Worm (Caenorhabditis elegans): Measurements from ENCODE around the gene R09E12.9.

The R09E12.9 gene

ce11 chrV:800271-800670 lies 22.9 kb downstream of the R09E12.9 start:
- TF ChIP-seq nhr-76 (tag; optimal IDR thresholded peaks at IDR 0.05) (no peak), zag-1 (tag; optimal IDR thresholded peaks at IDR 0.05) (no peak), ama-1 (optimal IDR thresholded peaks at IDR 0.05) (no peak), lin-14 (GFP tag; optimal IDR thresholded peaks at IDR 0.05) (peak; percentile 53), nhr-71 (tag; optimal IDR thresholded peaks at IDR 0.05) (no peak), fkh-4 (tag; optimal IDR thresholded peaks at IDR 0.05; ENCODE audit: borderline replicate concordance) (no peak), hpl-2 (GFP tag; optimal IDR thresholded peaks at IDR 0.05) (no peak), nhr-85 (tag) (peak; percentile 51), nhr-77 (tag; optimal IDR thresholded peaks at IDR 0.05) (no peak), swsn-7 (tag; optimal IDR thresholded peaks at IDR 0.05) (no peak), grh-1 (GFP tag; IDR thresholded peaks at IDR 0.05) (no peak), Y116A8C.19 (tag; optimal IDR thresholded peaks at IDR 0.05; ENCODE audit: borderline replicate concordance) (no peak), ceh-90 (tag; optimal IDR thresholded peaks at IDR 0.05) (no peak), egl-13 (tag; optimal IDR thresholded peaks at IDR 0.05) (no peak), nhr-237 (tag; optimal IDR thresholded peaks at IDR 0.05) (no peak), ztf-4 (tag; optimal IDR thresholded peaks at IDR 0.05) (no peak)

ce11 chrV:801555-802060 lies 24.2 kb downstream of the R09E12.9 start:
- TF ChIP-seq rnt-1 (tag; optimal IDR thresholded peaks at IDR 0.05) (peak; percentile 36), nhr-85 (tag) (peak; percentile 89), fkh-8 (tag; optimal IDR thresholded peaks at IDR 0.05) (no peak), nhr-11 (tag; optimal IDR thresholded peaks at IDR 0.05) (no peak), mab-9 (GFP tag; IDR thresholded peaks at IDR 0.05) (no peak), lin-14 (GFP tag; optimal IDR thresholded peaks at IDR 0.05) (peak; percentile 74), efl-1 (optimal IDR thresholded peaks at IDR 0.05) (no peak), efl-1 (GFP tag; optimal IDR thresholded peaks at IDR 0.05 in 1 of 2) (peak in 1 of 2 experiments; percentile 68), tlp-1 (tag; optimal IDR thresholded peaks at IDR 0.05) (no peak)

- TF ChIP-seq nhr-19 (GFP tag; conservative IDR thresholded peaks at IDR 0.05) (no peak), efl-1 (optimal IDR thresholded peaks at IDR 0.05) (no peak), efl-1 (GFP tag; optimal IDR thresholded peaks at IDR 0.05 in 1 of 2) (no peak), F16B12.6 (tag; optimal IDR thresholded peaks at IDR 0.05) (no peak), zip-4 (GFP tag; optimal IDR thresholded peaks at IDR 0.05) (no peak), aly-2 (tag; optimal IDR thresholded peaks at IDR 0.05) (no peak), nhr-47 (tag; optimal IDR thresholded peaks at IDR 0.05) (no peak), snpc-4 (tag; optimal IDR thresholded peaks at IDR 0.05) (no peak), dsc-1 (tag; optimal IDR thresholded peaks at IDR 0.05) (no peak), nhr-90 (tag; optimal IDR thresholded peaks at IDR 0.05; ENCODE audit: poor library complexity) (no peak), lin-35 (GFP tag; optimal IDR thresholded peaks at IDR 0.05) (no peak), elt-2 (tag; optimal IDR thresholded peaks at IDR 0.05) (no peak), C34B4.2 (tag; optimal IDR thresholded peaks at IDR 0.05) (no peak), unc-62 (GFP tag; optimal IDR thresholded peaks at IDR 0.05) (no peak), elt-3 (tag; optimal IDR thresholded peaks at IDR 0.05) (no peak), blmp-1 (tag; optimal IDR thresholded peaks at IDR 0.05) (no peak)
Measured at ce11 chrV:802726-803125, 25.3 kb downstream of the R09E12.9 start.

- TF ChIP-seq nhr-19 (GFP tag; conservative IDR thresholded peaks at IDR 0.05) (no peak), ceh-90 (tag; optimal IDR thresholded peaks at IDR 0.05) (no peak), aha-1 (tag; optimal IDR thresholded peaks at IDR 0.05) (no peak), lin-15B (tag; optimal IDR thresholded peaks at IDR 0.05) (no peak), xbp-1 (tag; optimal IDR thresholded peaks at IDR 0.05) (no peak), C04F5.9 (tag; optimal IDR thresholded peaks at IDR 0.05) (no peak), vab-15 (tag; optimal IDR thresholded peaks at IDR 0.05) (no peak), fkh-8 (tag; optimal IDR thresholded peaks at IDR 0.05) (no peak), ceh-8 (GFP tag; optimal IDR thresholded peaks at IDR 0.05) (no peak), F16B12.6 (tag; optimal IDR thresholded peaks at IDR 0.05) (no peak), zip-4 (GFP tag; optimal IDR thresholded peaks at IDR 0.05) (no peak), unc-62 (GFP tag; optimal IDR thresholded peaks at IDR 0.05) (no peak), nhr-237 (tag; optimal IDR thresholded peaks at IDR 0.05) (no peak), Y116A8C.19 (tag; optimal IDR thresholded peaks at IDR 0.05; ENCODE audit: borderline replicate concordance) (no peak), rnt-1 (tag; optimal IDR thresholded peaks at IDR 0.05) (no peak)
Measured at ce11 chrV:803472-803871, 26.1 kb downstream of the R09E12.9 start.

All from whole organism, L1 larva.